Fruit fly (Drosophila melanogaster): ENCODE measurements around the gene Bx42.

- TF ChIP-seq psq (optimal IDR thresholded peaks at IDR 0.05) (no peak), insv (optimal IDR thresholded peaks at IDR 0.05) (no peak), Myc (optimal IDR thresholded peaks at IDR 0.05) (no peak), ttk (optimal IDR thresholded peaks at IDR 0.05) (no peak)
These were observed 13.4 kb upstream of the Bx42 start for dm6 chrX:9119671-9120364.

Data from Kc167 (cell line).